Fruit fly (Drosophila melanogaster) whole organism, embryonic: Measurements from ENCODE around the gene usp.

Experiments used
- CG10959 ChIP-seq: fragments of 200-800 bp; sonication (Bioruptor generic); IDR thresholded peaks from 2 replicates; pipeline ENCODE4 v1.3.6; 2022; ENCODE audit warnings: missing biosample characterization, missing genetic modification characterization
- CG12155 ChIP-seq: fragments of 200-800 bp; sonication (Bioruptor generic); optimal IDR thresholded peaks from 3 replicates; lab custom pipeline; 2016; ENCODE audit warnings: missing biosample characterization, missing genetic modification characterization
- CG13123 ChIP-seq: fragments of 200-800 bp; sonication (Bioruptor generic); optimal IDR thresholded peaks from 2 replicates; lab custom pipeline; 2016; ENCODE audit warnings: missing biosample characterization, missing genetic modification characterization
- CG14014 ChIP-seq: fragments of 200-800 bp; sonication (Bioruptor generic); IDR thresholded peaks from 2 replicates; pipeline ENCODE4 v1.3.6; 2022; ENCODE audit warnings: missing biosample characterization, missing genetic modification characterization
- CG14441 ChIP-seq: fragments of 200-800 bp; sonication (Bioruptor generic); IDR thresholded peaks from 2 replicates; pipeline ENCODE4 v1.3.6; 2022; ENCODE audit warnings: missing biosample characterization, missing genetic modification characterization
- CG14710 ChIP-seq: fragments of 200-800 bp; sonication (Bioruptor generic); optimal IDR thresholded peaks from 3 replicates; lab custom pipeline; 2019; ENCODE audit warnings: missing biosample characterization, mild to moderate bottlenecking, missing genetic modification characterization, moderate library complexity
- CG15011 ChIP-seq: fragments of 200-800 bp; sonication (Bioruptor generic); optimal IDR thresholded peaks from 3 replicates; lab custom pipeline; 2018; ENCODE audit warnings: missing biosample characterization, mild to moderate bottlenecking, missing genetic modification characterization
- CG17802 ChIP-seq: fragments of 200-800 bp; sonication (Bioruptor generic); optimal IDR thresholded peaks from 2 replicates; lab custom pipeline; 2018; ENCODE audit warnings: missing biosample characterization, mild to moderate bottlenecking, missing genetic modification characterization, moderate library complexity
- CG2712 ChIP-seq: fragments of 200-800 bp; optimal IDR thresholded peaks from 3 replicates; lab custom pipeline; 2019; ENCODE audit warnings: missing biosample characterization, mild to moderate bottlenecking, missing genetic modification characterization, moderate library complexity
- CG4707 ChIP-seq: fragments of 200-800 bp; sonication (Bioruptor generic); optimal IDR thresholded peaks from 2 replicates; lab custom pipeline; 2018; ENCODE audit warnings: missing biosample characterization, mild to moderate bottlenecking, missing genetic modification characterization, moderate library complexity
- CG7357 ChIP-seq: fragments of 200-800 bp; sonication (Bioruptor generic); IDR thresholded peaks from 3 replicates; pipeline ENCODE4 v1.3.6; 2022; ENCODE audit warnings: missing biosample characterization, missing genetic modification characterization
- CG7987 ChIP-seq: fragments of 200-800 bp; sonication (Bioruptor generic); optimal IDR thresholded peaks from 2 replicates; lab custom pipeline; 2018; ENCODE audit warnings: missing biosample characterization, mild to moderate bottlenecking, missing genetic modification characterization, moderate library complexity
- CG8290 ChIP-seq, 3 experiments: fragments of 200-800 bp; sonication (Bioruptor generic); optimal IDR thresholded peaks; 2 replicates each; lab custom pipeline; 2016 to 2019; ENCODE audit warnings: missing biosample characterization in 3 of 3, missing genetic modification characterization in 3 of 3, mild to moderate bottlenecking in 2 of 3, moderate library complexity in 1 of 3
- Camta ChIP-seq: fragments of 200-800 bp; sonication (Bioruptor generic); optimal IDR thresholded peaks from 2 replicates; lab custom pipeline; 2016; ENCODE audit warnings: missing biosample characterization, missing genetic modification characterization
- CkIIα-i1 ChIP-seq: fragments of 200-800 bp; sonication (Bioruptor generic); IDR thresholded peaks from 2 replicates; pipeline ENCODE4 v1.3.6; 2022; ENCODE audit warnings: missing biosample characterization, missing genetic modification characterization
- D ChIP-seq, 2 experiments: fragments of 200-800 bp in 1 of 2; fragments of >200 bp in 1 of 2; sonication (Bioruptor generic) in 1 of 2; optimal IDR thresholded peaks; 2 replicates in 1 of 2; 3 replicates in 1 of 2; lab custom pipeline; 2017; ENCODE audit warnings: mild to moderate bottlenecking in 1 of 2, missing biosample characterization in 1 of 2, missing genetic modification characterization in 1 of 2, missing genetic modification reagents in 1 of 2
- Doc3 ChIP-seq: fragments of 200-800 bp; sonication (Bioruptor generic); IDR thresholded peaks from 3 replicates; pipeline ENCODE4 v1.3.6; 2022; ENCODE audit warnings: missing biosample characterization, missing genetic modification characterization; ENCODE audit not compliant: partially characterized antibody
- Gsc ChIP-seq: fragments of 200-800 bp; sonication (Bioruptor generic); IDR thresholded peaks from 2 replicates; pipeline ENCODE4 v1.3.6; 2022; ENCODE audit warnings: missing biosample characterization, missing genetic modification characterization
- H15 ChIP-seq: fragments of 200-800 bp; sonication (Bioruptor generic); IDR thresholded peaks from 3 replicates; pipeline ENCODE4 v1.3.6; 2022; ENCODE audit warnings: missing biosample characterization, missing genetic modification characterization
- Lhr ChIP-seq: fragments of 200-800 bp; sonication (Bioruptor generic); optimal IDR thresholded peaks from 3 replicates; lab custom pipeline; 2017; ENCODE audit warnings: mild to moderate bottlenecking, missing biosample characterization, missing genetic modification reagents, missing genetic modification characterization
- Lim3 ChIP-seq: fragments of 200-800 bp; sonication (Bioruptor generic); IDR thresholded peaks from 2 replicates; pipeline ENCODE4 v1.3.6; 2022; ENCODE audit warnings: missing biosample characterization, missing genetic modification characterization
- NC2β ChIP-seq: fragments of 200-800 bp; sonication (Bioruptor generic); optimal IDR thresholded peaks from 2 replicates; lab custom pipeline; 2016; ENCODE audit warnings: missing biosample characterization, missing genetic modification characterization
- Optix ChIP-seq: fragments of 200-800 bp; sonication (Bioruptor generic); IDR thresholded peaks from 3 replicates; pipeline ENCODE4 v1.3.6; 2022; ENCODE audit warnings: missing biosample characterization, missing genetic modification characterization
- Rfx ChIP-seq: fragments of 200-800 bp; sonication (Bioruptor generic); IDR thresholded peaks from 2 replicates; pipeline ENCODE4 v1.3.6; 2022; ENCODE audit warnings: missing biosample characterization, missing genetic modification characterization
- al ChIP-seq: fragments of 200-800 bp; sonication (Bioruptor generic); IDR thresholded peaks from 2 replicates; pipeline ENCODE4 v1.3.6; 2022; ENCODE audit warnings: missing biosample characterization, missing genetic modification characterization
- btn ChIP-seq: fragments of 200-800 bp; sonication (Bioruptor generic); optimal IDR thresholded peaks from 2 replicates; lab custom pipeline; 2016; ENCODE audit warnings: missing biosample characterization, missing genetic modification characterization
- cas ChIP-seq: fragments of 200-800 bp; sonication (Bioruptor generic); IDR thresholded peaks from 2 replicates; pipeline ENCODE4 v1.3.6; 2022; ENCODE audit warnings: missing biosample characterization, missing genetic modification characterization
- cg ChIP-seq: fragments of 200-800 bp; sonication (Bioruptor generic); optimal IDR thresholded peaks from 3 replicates; lab custom pipeline; 2019; ENCODE audit warnings: missing biosample characterization, mild to moderate bottlenecking, missing genetic modification characterization, moderate library complexity
- chif ChIP-seq, 2 experiments: fragments of 200-800 bp; sonication (Bioruptor generic); optimal IDR thresholded peaks; 3 replicates each; lab custom pipeline; 2016; ENCODE audit warnings: missing biosample characterization in 2 of 2, missing genetic modification characterization in 2 of 2
- dysf ChIP-seq: fragments of 200-800 bp; sonication (Bioruptor generic); IDR thresholded peaks from 3 replicates; pipeline ENCODE4 v1.3.6; 2022; ENCODE audit warnings: missing biosample characterization, missing genetic modification characterization
- ems ChIP-seq: fragments of 200-800 bp; sonication (Bioruptor generic); optimal IDR thresholded peaks from 3 replicates; lab custom pipeline; 2016; ENCODE audit warnings: missing biosample characterization, missing genetic modification characterization
- eve ChIP-seq, 2 experiments: fragments of >200 bp; optimal IDR thresholded peaks; 2 replicates each; lab custom pipeline; 2017; ENCODE audit warnings: missing biosample characterization in 2 of 2, missing genetic modification characterization in 2 of 2
- ham ChIP-seq: fragments of 200-800 bp; sonication (Bioruptor generic); IDR thresholded peaks from 2 replicates; pipeline ENCODE4 v1.3.6; 2022; ENCODE audit warnings: missing biosample characterization, missing genetic modification characterization
- hbn ChIP-seq: fragments of 200-800 bp; sonication (Bioruptor generic); IDR thresholded peaks from 2 replicates; pipeline ENCODE4 v1.3.6; 2022; ENCODE audit warnings: missing biosample characterization, missing genetic modification characterization; ENCODE audit not compliant: partially characterized antibody
- lbe ChIP-seq: fragments of 200-800 bp; sonication (Bioruptor generic); optimal IDR thresholded peaks from 2 replicates; lab custom pipeline; 2016; ENCODE audit warnings: missing biosample characterization, mild to moderate bottlenecking, missing genetic modification characterization
- nom ChIP-seq: fragments of 200-800 bp; sonication (Bioruptor generic); optimal IDR thresholded peaks from 2 replicates; lab custom pipeline; 2017; ENCODE audit warnings: missing biosample characterization, missing genetic modification characterization, mild to moderate bottlenecking, moderate library complexity, missing genetic modification reagents
- onecut ChIP-seq: fragments of 200-800 bp; sonication (Bioruptor generic); IDR thresholded peaks from 2 replicates; pipeline ENCODE4 v1.3.6; 2022; ENCODE audit warnings: missing biosample characterization, missing genetic modification characterization
- otp ChIP-seq: fragments of 200-800 bp; sonication (Bioruptor generic); IDR thresholded peaks from 3 replicates; pipeline ENCODE4, ENCODE4 v1.3.6; 2022; ENCODE audit warnings: missing biosample characterization, missing genetic modification characterization
- p53 ChIP-seq: fragments of 200-800 bp; sonication (Bioruptor generic); optimal IDR thresholded peaks from 2 replicates; lab custom pipeline; 2016; ENCODE audit warnings: missing biosample characterization, missing genetic modification characterization
- peb ChIP-seq: fragments of 200-800 bp; sonication (Bioruptor generic); IDR thresholded peaks from 2 replicates; pipeline ENCODE4 v1.3.6; 2022; ENCODE audit warnings: missing biosample characterization, missing genetic modification characterization
- prd ChIP-seq, 3 experiments: fragments of >200 bp in 2 of 3; fragments of 200-800 bp in 1 of 3; sonication (Bioruptor generic) in 1 of 3; optimal IDR thresholded peaks in 2 of 3; IDR thresholded peaks in 1 of 3; 2 replicates in 2 of 3; 3 replicates in 1 of 3; pipeline versions ENCODE4 v1.3.6 to Lab custom; 2017 to 2022; ENCODE audit warnings: missing biosample characterization in 1 of 3, missing genetic modification characterization in 1 of 3
- rib ChIP-seq: fragments of 200-800 bp; sonication (Bioruptor generic); IDR thresholded peaks from 2 replicates; pipeline ENCODE4 v1.3.6; 2022; ENCODE audit warnings: missing biosample characterization, missing genetic modification characterization
- shn ChIP-seq: fragments of 200-800 bp; sonication (Bioruptor generic); optimal IDR thresholded peaks from 3 replicates; lab custom pipeline; 2016; ENCODE audit warnings: missing biosample characterization, missing genetic modification characterization
- stc ChIP-seq: fragments of 200-800 bp; sonication (Bioruptor generic); IDR thresholded peaks from 2 replicates; pipeline ENCODE4 v1.3.6; 2022; ENCODE audit warnings: missing biosample characterization, missing genetic modification characterization
- toy ChIP-seq: fragments of 200-800 bp; sonication (Bioruptor generic); IDR thresholded peaks from 2 replicates; pipeline ENCODE4 v1.3.6; 2022; ENCODE audit warnings: missing biosample characterization, missing genetic modification characterization
- tup ChIP-seq: fragments of 200-800 bp; sonication (Bioruptor generic); optimal IDR thresholded peaks from 2 replicates; lab custom pipeline; 2016; ENCODE audit warnings: missing biosample characterization, mild to moderate bottlenecking, missing genetic modification characterization, moderate library complexity
- wek ChIP-seq: fragments of 200-800 bp; sonication (Bioruptor generic); optimal IDR thresholded peaks from 3 replicates; lab custom pipeline; 2018; ENCODE audit warnings: missing biosample characterization, mild to moderate bottlenecking, missing genetic modification characterization, moderate library complexity
- zen2 ChIP-seq: fragments of 200-800 bp; sonication (Bioruptor generic); IDR thresholded peaks from 3 replicates; pipeline ENCODE4 v1.3.6; 2022; ENCODE audit warnings: missing biosample characterization, missing genetic modification characterization; ENCODE audit not compliant: partially characterized antibody
- zfh1 ChIP-seq: fragments of 200-800 bp; sonication (Bioruptor generic); IDR thresholded peaks from 3 replicates; pipeline ENCODE4 v1.3.6; 2022; ENCODE audit warnings: missing biosample characterization, missing genetic modification characterization

The usp gene

dm6 chrX:2070708-2071063 lies 28.6 kb upstream of the usp start (continued):
- TF ChIP-seq eve (GFP tag; optimal IDR thresholded peaks at IDR 0.05; lab: Kevin White, UChicago) (no peak), btn (GFP tag; lab: Kevin White, UChicago) (peak; percentile 15), CG14710 (no peak), p53 (no peak), CG12155 (GFP tag; lab: Kevin White, UChicago) (peak; percentile 60), D (optimal IDR thresholded peaks at IDR 0.05; lab: Kevin White, UChicago) (no peak), D (GFP tag; optimal IDR thresholded peaks at IDR 0.05; lab: Kevin White, UChicago) (peak; percentile 36), CG4707 (GFP tag; lab: Kevin White, UChicago) (no peak), nom (peak; percentile 11), peb (GFP tag; lab: Robert Waterston, UW) (0 out of 2 replicates have a peak, but pooled peaks have one; percentile 33), prd (optimal IDR thresholded peaks at IDR 0.05; lab: Kevin White, UChicago) (no peak), prd (GFP tag; IDR thresholded peaks at IDR 0.05; lab: Robert Waterston, UW) (peak; percentile 72), Doc3 (GFP tag; lab: Robert Waterston, UW) (no peak), chif (GFP tag; optimal IDR thresholded peaks at IDR 0.05; lab: Kevin White, UChicago) (peak in 1 of 2 experiments; percentile 43), CG13123 (GFP tag; lab: Kevin White, UChicago) (no peak), CG2712 (peak; percentile 48), CG15011 (no peak), CG17802 (tag; lab: Kevin White, UChicago) (no peak), ham (no peak; the same call in 1 of the 2 replicates), shn (GFP tag; lab: Kevin White, UChicago) (peak; percentile 55), toy (GFP tag; lab: Robert Waterston, UW) (peak; percentile 57; the same call in 1 of the 2 replicates), CG10959 (GFP tag; lab: Robert Waterston, UW) (0 out of 2 replicates have a peak, but pooled peaks have one; percentile 13), NC2β (GFP tag; lab: Kevin White, UChicago) (peak; percentile 27), otp (GFP tag; lab: Robert Waterston, UW) (0 out of 3 replicates have a peak, but pooled peaks have one; percentile 52), al (GFP tag; lab: Robert Waterston, UW) (peak; percentile 68), stc (GFP tag; lab: Robert Waterston, UW) (peak; percentile 47; the same call in 1 of the 2 replicates), Rfx (GFP tag; lab: Robert Waterston, UW) (peak; percentile 86), CkIIα-i1 (GFP tag; lab: Robert Waterston, UW) (no peak), hbn (GFP tag; lab: Robert Waterston, UW) (no peak), wek (GFP tag; lab: Kevin White, UChicago) (peak; percentile 9), Camta (GFP tag; lab: Kevin White, UChicago) (peak; percentile 33), CG14014 (peak; percentile 69), cas (GFP tag; lab: Robert Waterston, UW) (0 out of 2 replicates have a peak, but pooled peaks have one; percentile 53), CG14441 (GFP tag; lab: Robert Waterston, UW) (peak; percentile 75), H15 (GFP tag; lab: Robert Waterston, UW) (no peak; the same call in 2 of the 3 replicates), zen2 (GFP tag; lab: Robert Waterston, UW) (no peak), tup (no peak), CG8290 (GFP tag; optimal IDR thresholded peaks at IDR 0.05; lab: Kevin White, UChicago) (peak; percentile 45), CG8290 (tag; optimal IDR thresholded peaks at IDR 0.05; lab: Kevin White, UChicago) (peak in 1 of 2 experiments; percentile 75), CG7987 (GFP tag; lab: Kevin White, UChicago) (peak; percentile 42), ems (GFP tag; lab: Kevin White, UChicago) (no peak), Optix (GFP tag; lab: Robert Waterston, UW) (peak; percentile 59; the same call in 2 of the 3 replicates), cg (GFP tag; lab: Kevin White, UChicago) (no peak), Lim3 (GFP tag; lab: Robert Waterston, UW) (no peak), rib (GFP tag; lab: Robert Waterston, UW) (peak; percentile 74), zfh1 (GFP tag; lab: Robert Waterston, UW) (peak; percentile 74; the same call in 2 of the 3 replicates), Lhr (GFP tag; lab: Kevin White, UChicago) (no peak), dysf (peak; percentile 89), onecut (GFP tag; lab: Robert Waterston, UW) (peak; percentile 25; the same call in 1 of the 2 replicates), lbe (GFP tag; lab: Kevin White, UChicago) (no peak), Gsc (GFP tag; lab: Robert Waterston, UW) (0 out of 2 replicates have a peak, but pooled peaks have one; percentile 38), CG7357 (GFP tag; lab: Robert Waterston, UW) (peak; percentile 63; the same call in 2 of the 3 replicates)
